Fruit fly (Drosophila melanogaster): ENCODE measurements around the gene hay.

The hay gene

dm6 chr3L:10637819-10638218, 6.9 kb downstream of the hay start, which contains the start of gene Cnep1r2 (continued):
- TF ChIP-seq bowl (GFP tag; IDR thresholded peaks at IDR 0.05) = peak; percentile 65
- no peak for TF ChIP-seq chinmo (GFP tag; IDR thresholded peaks at IDR 0.05; ENCODE audit: partially characterized antibody)
- peak; percentile 88 for TF ChIP-seq CG6254 (GFP tag; optimal IDR thresholded peaks at IDR 0.05)
- peak; percentile 94 for TF ChIP-seq CG17328 (GFP tag; IDR thresholded peaks at IDR 0.05)
- TF ChIP-seq stwl (tag; optimal IDR thresholded peaks at IDR 0.05) = peak; percentile 93
- peak; percentile 89 for TF ChIP-seq slou (GFP tag; optimal IDR thresholded peaks at IDR 0.05)
- TF ChIP-seq zf30C (GFP tag; optimal IDR thresholded peaks at IDR 0.05) = peak; percentile 47
- peak; percentile 70 for TF ChIP-seq CG1647 (GFP tag; optimal IDR thresholded peaks at IDR 0.05)
- peak; percentile 82 for TF ChIP-seq CG6854 (GFP tag; optimal IDR thresholded peaks at IDR 0.05)
- TF ChIP-seq Chrac-16 (GFP tag; optimal IDR thresholded peaks at IDR 0.05) = peak; percentile 96
- TF ChIP-seq CG10565 (GFP tag; optimal IDR thresholded peaks at IDR 0.05) = peak; percentile 24
- TF ChIP-seq CG9797 (GFP tag; optimal IDR thresholded peaks at IDR 0.05) = peak; percentile 70
- TF ChIP-seq Lim3 (GFP tag; IDR thresholded peaks at IDR 0.05) = peak; percentile 72
- peak; percentile 92 for TF ChIP-seq ci (GFP tag; IDR thresholded peaks at IDR 0.05)
- peak; percentile 83 for TF ChIP-seq schlank (tag; optimal IDR thresholded peaks at IDR 0.05)
- peak; percentile 58; the same call in 2 of the 3 replicates for TF ChIP-seq knrl (GFP tag; IDR thresholded peaks at IDR 0.05; ENCODE audit: partially characterized antibody)
- TF ChIP-seq CG12299 (tag; optimal IDR thresholded peaks at IDR 0.05) = peak; percentile 96
- TF ChIP-seq caup (GFP tag; optimal IDR thresholded peaks at IDR 0.05; ENCODE audit: severe bottlenecking) = peak; percentile 96
- peak; percentile 16 for TF ChIP-seq CG1792 (GFP tag; optimal IDR thresholded peaks at IDR 0.05)
- TF ChIP-seq CG11085 (GFP tag; IDR thresholded peaks at IDR 0.05) = peak; percentile 94
- peak; percentile 81 for TF ChIP-seq HLH54F (GFP tag; optimal IDR thresholded peaks at IDR 0.05)
- peak; percentile 89 for TF ChIP-seq wdn (GFP tag; IDR thresholded peaks at IDR 0.05)
- peak; percentile 58 for TF ChIP-seq fu2 (GFP tag; optimal IDR thresholded peaks at IDR 0.05)
- TF ChIP-seq NC2β (GFP tag; optimal IDR thresholded peaks at IDR 0.05) = peak; percentile 35
- TF ChIP-seq CG17612 (GFP tag; IDR thresholded peaks at IDR 0.05) = peak; percentile 82
- peak; percentile 86 for TF ChIP-seq Atf6 (GFP tag; IDR thresholded peaks at IDR 0.05)
- no peak for TF ChIP-seq br (optimal IDR thresholded peaks at IDR 0.05)
- peak; percentile 93 for TF ChIP-seq sd (tag; optimal IDR thresholded peaks at IDR 0.05)
- peak; percentile 97 for TF ChIP-seq dysf (GFP tag; IDR thresholded peaks at IDR 0.05)
- peak; percentile 72 for TF ChIP-seq CG15011 (GFP tag; optimal IDR thresholded peaks at IDR 0.05)
- TF ChIP-seq CG6813 (GFP tag; optimal IDR thresholded peaks at IDR 0.05) = peak; percentile 92
- peak; percentile 87 for TF ChIP-seq CG6175 (GFP tag; IDR thresholded peaks at IDR 0.05)
- peak; percentile 96 for TF ChIP-seq Hmr (GFP tag; optimal IDR thresholded peaks at IDR 0.05)
- TF ChIP-seq CG6683 (GFP tag; optimal IDR thresholded peaks at IDR 0.05) = peak; percentile 89
- TF ChIP-seq maf-S (GFP tag; optimal IDR thresholded peaks at IDR 0.05) = peak; percentile 49
- peak; percentile 96 for TF ChIP-seq CG10979 (tag; optimal IDR thresholded peaks at IDR 0.05)
- peak; percentile 96 for TF ChIP-seq CG18599 (GFP tag; optimal IDR thresholded peaks at IDR 0.05)
- TF ChIP-seq hkb (optimal IDR thresholded peaks at IDR 0.05) = no peak
- TF ChIP-seq hkb (GFP tag; IDR thresholded peaks at IDR 0.05) = peak; percentile 95
- TF ChIP-seq CG16815 (GFP tag; optimal IDR thresholded peaks at IDR 0.05) = peak; percentile 95
- TF ChIP-seq CG10267 (tag; optimal IDR thresholded peaks at IDR 0.05) = peak; percentile 99
- peak; percentile 97 for TF ChIP-seq croc (GFP tag; conservative IDR thresholded peaks at IDR 0.05)
- TF ChIP-seq BtbVII (GFP tag; optimal IDR thresholded peaks at IDR 0.05) = peak; percentile 86
- TF ChIP-seq CG3163 (GFP tag; optimal IDR thresholded peaks at IDR 0.05) = peak; percentile 38
- peak; percentile 95 for TF ChIP-seq ken (GFP tag; IDR thresholded peaks at IDR 0.05)
- peak; percentile 87 for TF ChIP-seq cwo (GFP tag; optimal IDR thresholded peaks at IDR 0.05)
- peak; percentile 93 for TF ChIP-seq HmgZ (tag; optimal IDR thresholded peaks at IDR 0.05)
- peak; percentile 79 for TF ChIP-seq CG3838 (GFP tag; optimal IDR thresholded peaks at IDR 0.05)
- TF ChIP-seq nmo (GFP tag; optimal IDR thresholded peaks at IDR 0.05) = peak; percentile 99
- TF ChIP-seq CG4404 (GFP tag; IDR thresholded peaks at IDR 0.05) = peak; percentile 98
- peak; percentile 95 for TF ChIP-seq CG32767 (GFP tag; IDR thresholded peaks at IDR 0.05)
